Fruit fly (Drosophila melanogaster): ENCODE measurements around the gene CG12096.

Gene CG12096

DNA sequence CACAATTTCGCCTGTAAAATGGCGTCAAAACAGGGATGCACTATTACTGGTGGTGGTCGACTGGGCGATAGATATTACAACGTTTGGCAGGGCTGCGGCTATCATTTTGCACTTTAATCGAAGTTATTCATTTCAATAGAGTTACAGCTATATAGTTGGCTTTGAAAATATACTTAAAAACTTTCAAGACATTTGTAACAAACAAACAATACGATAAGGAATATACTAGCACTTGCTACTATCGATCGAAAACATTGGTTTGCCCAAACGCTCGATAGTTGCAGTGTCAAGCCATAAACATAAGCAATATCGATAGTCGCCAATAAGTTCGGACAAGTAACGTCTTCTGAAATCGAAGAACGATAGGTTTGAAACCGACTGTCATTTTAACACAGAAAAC is at the start of gene CG12096, which contains the start of gene Bap60:
TSS of gene CG12096 (plus strand) at position 124 of the 400 bp plus-strand sequence.
TSS of gene Bap60 (minus strand) at position 28 of the 400 bp plus-strand sequence.
- TF ChIP-seq CG12768 (GFP tag; optimal IDR thresholded peaks at IDR 0.05) (peak; percentile 7), CG33017 (tag; optimal IDR thresholded peaks at IDR 0.05) (peak; percentile 32), CG1620 (GFP tag; optimal IDR thresholded peaks at IDR 0.05) (peak; percentile 77), CG14711 (tag; optimal IDR thresholded peaks at IDR 0.05) (peak; percentile 69), cic (GFP tag; optimal IDR thresholded peaks at IDR 0.05) (no peak), CG7045 (GFP tag; optimal IDR thresholded peaks at IDR 0.05) (peak; percentile 56), toe (GFP tag; optimal IDR thresholded peaks at IDR 0.05) (peak; percentile 81), ovo (GFP tag; optimal IDR thresholded peaks at IDR 0.05) (peak; percentile 73), CG7101 (tag; optimal IDR thresholded peaks at IDR 0.05) (peak; percentile 82), Mnt (GFP tag; optimal IDR thresholded peaks at IDR 0.05) (peak; percentile 78), Hr96 (GFP tag; optimal IDR thresholded peaks at IDR 0.05) (peak; percentile 91), Crg-1 (GFP tag; optimal IDR thresholded peaks at IDR 0.05) (peak; percentile 55), Clk (GFP tag; optimal IDR thresholded peaks at IDR 0.05) (peak; percentile 33), kay (GFP tag; ENCODE audit: borderline replicate concordance) (no peak), bab1 (GFP tag; optimal IDR thresholded peaks at IDR 0.05) (peak; percentile 91), CG11617 (GFP tag; optimal IDR thresholded peaks at IDR 0.05) (peak; percentile 78), cnc (optimal IDR thresholded peaks at IDR 0.05) (no peak), tj (GFP tag; optimal IDR thresholded peaks at IDR 0.05) (peak; percentile 68), pad (GFP tag; optimal IDR thresholded peaks at IDR 0.05) (peak; percentile 70), CG5204 (GFP tag; optimal IDR thresholded peaks at IDR 0.05) (peak; percentile 71)

DNA sequence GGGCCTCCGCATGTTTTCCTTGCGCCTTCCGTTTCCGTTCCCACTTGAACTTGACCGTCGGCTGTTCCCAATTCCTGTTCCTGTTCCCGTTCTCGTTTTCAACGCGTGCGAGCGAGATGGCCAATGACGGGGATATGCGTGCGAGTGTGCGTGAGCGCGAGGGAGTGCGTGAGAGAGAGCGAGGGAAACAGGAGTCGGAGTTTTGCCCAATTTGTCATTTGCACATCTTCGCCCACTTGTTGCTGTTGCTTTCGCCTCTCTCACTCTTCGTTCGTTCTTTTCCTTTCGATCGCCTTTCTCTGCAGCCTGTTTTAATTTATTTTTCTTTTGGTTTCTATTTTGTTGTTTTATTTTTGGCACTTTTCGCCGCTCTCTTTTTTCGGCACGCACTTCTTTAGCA is 47.6 kb upstream of the CG12096 start:
- TF ChIP-seq CG5204 (GFP tag; optimal IDR thresholded peaks at IDR 0.05) (no peak), CG7045 (GFP tag; optimal IDR thresholded peaks at IDR 0.05) (no peak), ovo (GFP tag; optimal IDR thresholded peaks at IDR 0.05) (no peak), pad (GFP tag; optimal IDR thresholded peaks at IDR 0.05) (peak; percentile 18)

DNA sequence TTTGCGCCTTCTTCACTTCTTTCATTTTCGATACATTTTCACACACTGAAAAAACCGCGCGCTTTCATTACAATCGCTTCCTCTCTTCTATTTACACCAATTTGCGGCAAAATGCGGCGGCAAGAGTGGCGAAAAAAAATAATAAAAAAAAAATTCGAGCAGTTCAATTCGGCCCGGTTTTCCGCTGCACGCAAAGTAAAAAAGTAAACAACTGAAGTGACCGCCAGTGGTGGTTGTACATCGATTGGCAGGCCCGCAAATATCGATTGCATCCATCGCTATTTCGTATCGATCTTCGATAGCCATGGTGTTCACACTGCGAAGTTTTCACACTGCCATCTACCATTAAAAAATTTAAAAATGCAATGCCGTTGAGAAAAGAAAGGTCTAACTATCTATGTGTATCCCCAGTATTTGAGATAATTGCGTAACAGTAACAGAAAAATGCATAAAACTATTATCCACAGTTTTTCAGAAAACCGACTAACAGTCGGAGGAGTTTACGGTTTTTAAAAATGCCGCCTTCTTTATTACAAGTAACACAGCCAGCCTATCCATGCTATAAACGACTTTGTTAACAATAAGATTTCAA is 47.1 kb upstream of the CG12096 start, which contains the start of gene Chpf:
TSS of gene Chpf (minus strand) at position 225 of the 592 bp plus-strand sequence.
- TF ChIP-seq Mnt (GFP tag; optimal IDR thresholded peaks at IDR 0.05), result peak; percentile 34
- TF ChIP-seq Hr96 (GFP tag; optimal IDR thresholded peaks at IDR 0.05), result peak; percentile 48
- no peak for TF ChIP-seq toe (GFP tag; optimal IDR thresholded peaks at IDR 0.05)

DNA sequence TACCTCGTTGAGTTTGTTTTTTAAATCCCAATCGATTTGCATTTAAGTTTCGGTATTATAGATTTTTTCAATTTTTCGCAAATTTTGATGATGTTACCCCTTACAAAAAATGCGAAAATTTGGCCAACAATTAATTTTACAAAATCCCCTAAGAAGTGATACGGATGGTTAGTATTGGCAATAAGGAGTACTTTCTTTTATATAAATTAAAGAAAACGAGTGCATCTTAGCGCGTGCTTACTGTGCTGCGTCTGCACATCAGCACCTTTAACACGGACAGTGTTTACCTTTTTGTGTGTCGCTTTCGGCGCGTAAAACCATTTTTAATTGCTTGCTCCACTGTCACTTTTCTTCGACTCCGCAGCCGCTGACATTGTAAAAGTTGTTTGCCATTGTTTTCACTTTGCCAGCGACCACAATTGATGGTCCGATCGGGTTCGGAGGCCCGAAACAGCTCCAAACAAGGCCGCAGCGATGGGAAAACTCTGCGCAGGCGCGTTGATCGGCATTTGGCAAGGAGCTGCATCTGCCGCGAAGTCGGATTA is 45.5 kb upstream of the CG12096 start:
- TF ChIP-seq CG33017 (tag; optimal IDR thresholded peaks at IDR 0.05) (no peak), toe (GFP tag; optimal IDR thresholded peaks at IDR 0.05) (no peak), Hr96 (GFP tag; optimal IDR thresholded peaks at IDR 0.05) (no peak), cnc (optimal IDR thresholded peaks at IDR 0.05) (no peak), tj (GFP tag; optimal IDR thresholded peaks at IDR 0.05) (no peak), CG7045 (GFP tag; optimal IDR thresholded peaks at IDR 0.05) (no peak), kay (GFP tag; ENCODE audit: borderline replicate concordance) (no peak), CG12768 (GFP tag; optimal IDR thresholded peaks at IDR 0.05) (no peak)

DNA sequence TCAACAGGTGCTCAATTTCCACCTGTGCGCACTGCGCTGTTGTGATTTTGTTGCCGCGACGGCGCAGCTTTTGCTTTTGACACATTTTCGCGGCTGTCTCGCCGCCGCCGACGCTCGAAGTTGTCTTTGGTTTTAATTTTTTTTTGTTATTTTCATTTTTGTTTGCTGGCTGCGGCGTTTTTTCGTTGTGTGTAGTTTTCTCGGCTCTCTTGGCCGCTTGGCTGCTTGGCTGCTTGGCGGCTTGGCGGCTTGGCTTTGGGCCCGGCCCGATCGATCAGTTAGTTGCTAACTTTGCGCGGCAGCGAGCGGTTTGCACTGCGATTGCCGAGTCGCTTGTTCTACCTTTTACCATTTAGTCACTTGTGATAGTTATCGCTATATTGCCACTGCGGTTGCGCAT is 44.5 kb upstream of the CG12096 start, which contains the start of gene CG42237:
TSS of gene CG42237 (plus strand) at position 271 of the 400 bp plus-strand sequence.
- TF ChIP-seq toe (GFP tag; optimal IDR thresholded peaks at IDR 0.05) (no peak), bab1 (GFP tag; optimal IDR thresholded peaks at IDR 0.05) (no peak), pad (GFP tag; optimal IDR thresholded peaks at IDR 0.05) (no peak), CG5204 (GFP tag; optimal IDR thresholded peaks at IDR 0.05) (no peak), cic (GFP tag; optimal IDR thresholded peaks at IDR 0.05) (no peak), ovo (GFP tag; optimal IDR thresholded peaks at IDR 0.05) (no peak), CG11617 (GFP tag; optimal IDR thresholded peaks at IDR 0.05) (no peak), Crg-1 (GFP tag; optimal IDR thresholded peaks at IDR 0.05) (no peak), CG7045 (GFP tag; optimal IDR thresholded peaks at IDR 0.05) (no peak), cnc (optimal IDR thresholded peaks at IDR 0.05) (no peak), Hr96 (GFP tag; optimal IDR thresholded peaks at IDR 0.05) (no peak), CG12768 (GFP tag; optimal IDR thresholded peaks at IDR 0.05) (no peak), CG33017 (tag; optimal IDR thresholded peaks at IDR 0.05) (no peak), CG1620 (GFP tag; optimal IDR thresholded peaks at IDR 0.05) (no peak), CG7101 (tag; optimal IDR thresholded peaks at IDR 0.05) (no peak), Clk (GFP tag; optimal IDR thresholded peaks at IDR 0.05) (no peak), kay (GFP tag; ENCODE audit: borderline replicate concordance) (no peak), CG14711 (tag; optimal IDR thresholded peaks at IDR 0.05) (no peak)

DNA sequence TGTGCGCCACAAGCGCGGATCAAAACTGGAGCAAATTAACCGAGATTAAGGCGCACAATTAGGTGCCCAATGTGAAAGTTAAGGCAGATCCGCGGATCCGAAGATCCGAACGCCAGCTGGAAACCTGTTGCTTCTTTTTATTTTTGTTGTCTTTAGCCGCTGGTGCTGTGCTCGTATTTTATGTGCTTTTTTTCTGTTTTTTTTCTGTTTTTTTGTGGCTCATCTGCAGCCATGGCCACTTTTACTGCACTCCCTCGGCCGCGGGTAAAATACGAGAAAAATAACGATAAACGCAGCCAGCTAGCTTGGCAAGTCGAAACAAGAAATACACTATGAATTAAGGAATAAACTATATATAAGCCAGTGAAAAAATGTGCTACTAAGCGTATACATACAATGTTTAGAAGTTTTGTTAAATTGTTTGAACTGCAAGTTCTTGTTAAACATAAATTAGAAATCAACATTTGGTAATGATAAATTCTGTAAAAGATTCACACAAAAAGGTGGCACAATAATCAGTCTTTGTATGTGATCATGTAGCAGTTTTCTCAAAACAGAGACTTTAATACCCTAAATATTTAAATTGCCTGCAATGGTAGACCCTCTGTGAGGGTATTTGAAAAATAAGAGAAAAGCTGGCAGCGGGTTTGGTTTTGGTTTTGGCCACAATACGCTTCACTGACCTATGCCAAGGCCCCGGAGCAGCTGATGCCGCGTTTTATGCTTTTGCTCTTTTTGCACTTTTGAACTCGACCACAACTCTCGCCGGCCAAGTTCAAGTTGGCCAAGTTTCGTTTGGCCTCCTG is 42.8 kb upstream of the CG12096 start:
- no peak for TF ChIP-seq CG5204 (GFP tag; optimal IDR thresholded peaks at IDR 0.05)
- no peak for TF ChIP-seq CG7045 (GFP tag; optimal IDR thresholded peaks at IDR 0.05)
- no peak for TF ChIP-seq CG1620 (GFP tag; optimal IDR thresholded peaks at IDR 0.05)
- TF ChIP-seq ovo (GFP tag; optimal IDR thresholded peaks at IDR 0.05), result no peak
- no peak for TF ChIP-seq cic (GFP tag; optimal IDR thresholded peaks at IDR 0.05)
- TF ChIP-seq tj (GFP tag; optimal IDR thresholded peaks at IDR 0.05), result peak; percentile 44

Measured in whole organism, adult.